Worm (Caenorhabditis elegans) whole organism, L4/young adult: ENCODE data around the gene C39E9.7.

Experiments used
- W03F9.2 ChIP-seq: fragments of 150-350 bp; optimal IDR thresholded peaks from 2 replicates; lab custom pipeline; 2014; ENCODE audit warnings: missing biosample characterization, missing genetic modification characterization
- dao-5 ChIP-seq: sonication (generic microtip); optimal IDR thresholded peaks from 2 replicates; lab custom pipeline; 2016; ENCODE audit warnings: missing genotype, missing genetic modification characterization, moderate library complexity, missing compliant biosample characterization
- him-1 ChIP-seq: sonication (generic microtip); optimal IDR thresholded peaks from 2 replicates; lab custom pipeline; 2016; ENCODE audit warnings: missing genotype, missing genetic modification reagents, missing genetic modification characterization, missing compliant biosample characterization

The C39E9.7 gene

ce11 chrIV:13022892-13023291, 53.6 kb downstream of the C39E9.7 start:
- TF ChIP-seq him-1 (tag; lab: Kevin White, UChicago) (no peak), W03F9.2 (tag; lab: Kevin White, UChicago) (no peak), dao-5 (tag; lab: Kevin White, UChicago) (no peak)
